Worm (Caenorhabditis elegans) whole organism, mixed stage, embryonic: ENCODE data around the gene rad-54.L2.

Experiments
- M03D4.4 ChIP-seq: sonication (generic microtip); optimal IDR thresholded peaks from 2 replicates; lab custom pipeline; 2017; ENCODE audit warnings: mild to moderate bottlenecking, missing genetic modification characterization, missing compliant biosample characterization
- drap-1 ChIP-seq: fragments of 200-800 bp; sonication (Bioruptor generic); optimal IDR thresholded peaks from 3 replicates; lab custom pipeline; 2018; ENCODE audit warnings: mild to moderate bottlenecking, missing genetic modification characterization, missing compliant biosample characterization
- lsy-2 ChIP-seq: fragments of 150-350 bp; optimal IDR thresholded peaks from 2 replicates; lab custom pipeline; 2014; ENCODE audit warnings: missing biosample characterization, missing genetic modification characterization
- nhr-28 ChIP-seq: fragments of 150-350 bp; optimal IDR thresholded peaks from 2 replicates; lab custom pipeline; 2014; ENCODE audit warnings: missing biosample characterization, missing genetic modification characterization
- pha-4 ChIP-seq: fragments of 150-350 bp; optimal IDR thresholded peaks from 2 replicates; lab custom pipeline; 2018; ENCODE audit warnings: missing biosample characterization, missing genetic modification reagents, missing genetic modification characterization
- unc-39 ChIP-seq: fragments of 150-350 bp; optimal IDR thresholded peaks from 2 replicates; lab custom pipeline; 2014; ENCODE audit warnings: missing biosample characterization, missing genetic modification characterization
- unc-62 ChIP-seq: fragments of 150-350 bp; optimal IDR thresholded peaks from 2 replicates; lab custom pipeline; 2014; ENCODE audit warnings: missing biosample characterization, missing genetic modification reagents, missing genetic modification characterization

DNA sequence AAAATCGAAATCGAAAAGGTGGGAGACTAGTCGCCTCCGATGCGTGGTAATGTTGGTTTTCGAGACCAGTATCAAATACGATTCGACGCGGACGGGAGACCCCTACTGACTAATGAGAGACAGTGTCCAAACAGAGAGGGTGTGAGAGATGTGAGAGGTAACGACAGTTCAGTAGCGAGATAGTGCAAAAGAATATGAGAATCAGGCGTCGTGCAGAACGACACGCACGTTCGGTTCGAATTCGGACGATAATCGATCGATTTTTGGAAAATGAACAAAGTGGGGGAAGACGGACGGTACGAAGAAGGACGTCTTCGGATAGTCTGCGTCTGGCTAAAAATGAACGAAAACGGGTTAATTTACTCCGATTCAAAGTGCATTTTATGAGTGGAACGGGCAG is 28.1 kb downstream of the rad-54.L2 start, which contains the start of gene D1046.16:
- TF ChIP-seq lsy-2 (tag; lab: Kevin White, UChicago) (no peak), unc-39 (tag; lab: Kevin White, UChicago) (no peak), drap-1 (GFP tag; lab: Kevin White, UChicago) (no peak), unc-62 (GFP tag; lab: Kevin White, UChicago) (no peak), pha-4 (tag; lab: Kevin White, UChicago) (no peak), nhr-28 (tag; lab: Kevin White, UChicago) (no peak), M03D4.4 (tag; lab: Kevin White, UChicago) (no peak)
